Worm (Caenorhabditis elegans): ENCODE measurements around the gene paqr-2.

The paqr-2 gene

DNA sequence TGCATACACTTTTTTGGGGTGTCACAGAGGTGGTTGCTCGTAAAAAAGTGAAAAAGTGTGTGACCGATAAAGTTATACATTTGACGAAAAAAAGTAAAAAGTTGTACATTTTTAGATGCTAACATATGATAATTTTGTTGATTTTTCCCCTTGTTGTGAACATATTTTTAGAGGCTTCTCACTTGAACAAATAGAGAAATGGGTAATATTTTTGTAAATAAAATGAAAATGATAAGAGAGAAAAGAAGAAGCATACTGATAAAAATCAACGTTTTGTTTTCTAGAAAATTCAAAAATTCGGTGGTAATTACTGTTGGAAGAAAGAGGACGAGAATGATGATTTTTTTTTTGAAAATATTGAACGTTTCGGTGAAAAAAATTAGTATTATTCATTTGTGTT, 40.5 kb upstream of the paqr-2 start:
- no peak for TF ChIP-seq nhr-48 (tag; optimal IDR thresholded peaks at IDR 0.05)
- peak; percentile 56 for TF ChIP-seq dve-1 (tag; optimal IDR thresholded peaks at IDR 0.05; ENCODE audit: insufficient read depth)
- no peak for TF ChIP-seq daf-16 (GFP tag; optimal IDR thresholded peaks at IDR 0.05)
- peak; percentile 93 for TF ChIP-seq daf-16 (tag; optimal IDR thresholded peaks at IDR 0.05)
- TF ChIP-seq pqm-1 (tag; optimal IDR thresholded peaks at IDR 0.05) = peak; percentile 9
- no peak for TF ChIP-seq nhr-25 (tag; optimal IDR thresholded peaks at IDR 0.05; ENCODE audit: borderline replicate concordance, insufficient read depth)
- no peak for TF ChIP-seq ceh-82 (tag; optimal IDR thresholded peaks at IDR 0.05)
- 0 out of 2 replicates have a peak, but pooled peaks have one; percentile 18 for TF ChIP-seq php-3 (GFP tag; IDR thresholded peaks at IDR 0.05)
- no peak for TF ChIP-seq mep-1 (tag; optimal IDR thresholded peaks at IDR 0.05)
- TF ChIP-seq hlh-11 (tag; optimal IDR thresholded peaks at IDR 0.05) = peak; percentile 16

DNA sequence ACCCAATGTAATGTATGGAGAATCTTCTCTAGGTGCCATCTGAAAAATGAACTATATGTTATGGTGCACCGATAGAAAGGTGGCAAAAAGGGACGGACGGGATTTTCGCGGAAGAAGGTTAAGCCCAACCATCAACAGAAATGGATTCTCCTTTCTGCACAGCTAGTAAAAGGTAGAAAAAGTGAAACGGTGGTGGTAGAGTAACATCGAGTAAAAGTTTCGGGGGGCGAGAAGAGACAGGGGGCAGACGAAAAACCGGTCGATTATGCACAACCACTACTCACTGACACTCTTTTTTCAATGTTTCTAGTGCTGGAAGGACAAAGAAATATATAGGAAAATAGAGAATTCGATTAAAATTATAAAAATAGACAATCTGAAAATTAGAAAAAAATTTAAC, 39.8 kb upstream of the paqr-2 start:
- TF ChIP-seq T26A8.4 (GFP tag; IDR thresholded peaks at IDR 0.05) = 0 out of 2 replicates have a peak, but pooled peaks have one; percentile 11
- TF ChIP-seq ceh-82 (tag; optimal IDR thresholded peaks at IDR 0.05) = no peak
- TF ChIP-seq F37D6.2 (tag; optimal IDR thresholded peaks at IDR 0.05) = no peak

DNA sequence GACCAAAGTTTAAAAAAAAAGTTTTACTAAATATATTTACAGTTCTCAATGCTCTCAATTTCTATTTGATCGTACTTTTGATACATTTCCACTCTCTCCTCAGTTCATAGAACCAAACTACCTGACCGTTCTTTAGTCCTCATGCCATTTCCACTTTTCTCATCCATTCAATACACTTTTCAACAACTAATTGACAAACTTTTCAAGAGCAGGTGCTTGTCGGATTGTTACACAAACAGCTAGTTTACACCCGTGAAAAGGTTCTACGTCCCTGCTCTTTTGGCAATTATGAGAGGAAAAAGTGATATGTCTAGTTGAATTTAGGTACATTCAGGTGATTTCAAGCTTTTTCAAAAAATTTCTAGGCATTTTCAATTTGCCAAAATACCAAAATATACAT, 38.2 kb upstream of the paqr-2 start:
- TF ChIP-seq nhr-76 (tag; optimal IDR thresholded peaks at IDR 0.05) (no peak), F37D6.2 (tag; optimal IDR thresholded peaks at IDR 0.05) (no peak), nhr-11 (tag; optimal IDR thresholded peaks at IDR 0.05) (peak; percentile 35), nhr-10 (tag; optimal IDR thresholded peaks at IDR 0.05) (no peak)

DNA sequence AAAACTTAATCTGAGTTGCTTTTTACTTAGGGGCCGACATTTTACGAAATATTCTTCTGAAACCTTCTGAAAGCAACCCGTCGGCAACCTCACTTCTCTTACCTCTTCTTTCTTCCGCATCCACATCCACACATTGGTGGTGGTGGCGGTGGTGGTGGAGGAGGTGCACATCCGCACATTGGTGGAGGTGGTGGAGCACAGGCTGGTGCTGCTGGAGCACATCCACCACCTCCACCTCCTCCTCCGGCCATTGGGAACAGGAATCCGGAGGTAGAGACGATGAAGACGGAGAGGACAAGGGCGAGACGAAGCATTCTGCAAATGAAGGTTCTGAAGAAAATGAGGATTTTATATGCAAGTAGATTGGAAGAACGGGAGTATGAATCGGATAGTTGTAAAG, 34.0 kb upstream of the paqr-2 start, which contains the start of gene grl-22:
Gene grl-22 (minus strand): TSS at position 332 of the 400 bp plus-strand sequence.
- TF ChIP-seq daf-16 (GFP tag; optimal IDR thresholded peaks at IDR 0.05) (no peak), daf-16 (tag; optimal IDR thresholded peaks at IDR 0.05) (no peak), dmd-9 (GFP tag; IDR thresholded peaks at IDR 0.05) (0 out of 2 replicates have a peak, but pooled peaks have one; percentile 18), fos-1 (tag; optimal IDR thresholded peaks at IDR 0.05) (no peak), madf-9 (GFP tag; conservative IDR thresholded peaks at IDR 0.05) (no peak), spr-3 (GFP tag; optimal IDR thresholded peaks at IDR 0.05) (no peak), nhr-25 (tag; optimal IDR thresholded peaks at IDR 0.05; ENCODE audit: borderline replicate concordance, insufficient read depth) (no peak), ztf-7 (tag; optimal IDR thresholded peaks at IDR 0.05) (no peak), egl-43 (GFP tag; IDR thresholded peaks at IDR 0.05) (peak; percentile 45; the same call in 1 of the 2 replicates), dmd-8 (GFP tag; IDR thresholded peaks at IDR 0.05) (no peak), nhr-48 (tag; optimal IDR thresholded peaks at IDR 0.05) (no peak), set-16 (GFP tag; IDR thresholded peaks at IDR 0.05) (peak; percentile 87), unc-62 (GFP tag; optimal IDR thresholded peaks at IDR 0.05 in 1 of 2) (peak in 1 of 2 experiments; percentile 42), unc-62 (tag; optimal IDR thresholded peaks at IDR 0.05) (no peak)

DNA sequence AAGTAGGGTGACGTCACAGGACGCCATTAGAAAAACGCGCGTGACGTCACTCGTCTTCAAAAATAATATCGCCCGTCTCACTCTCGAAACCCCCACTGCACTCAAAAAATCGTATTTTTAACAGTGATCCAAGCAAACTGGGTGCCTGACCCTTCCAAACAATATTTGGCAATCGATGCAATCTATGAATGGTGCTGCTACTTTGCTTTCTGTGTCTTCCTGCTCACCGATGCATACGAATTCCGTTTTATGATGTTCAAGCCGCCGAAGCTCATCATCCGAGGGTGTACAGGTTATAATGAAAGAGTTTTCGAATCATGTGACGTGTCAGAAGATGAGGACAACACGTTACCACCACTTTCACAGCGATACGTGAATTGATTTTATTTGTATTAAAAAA, 27.9 kb upstream of the paqr-2 start, which contains the start of gene W03A5.1:
Gene W03A5.1 (plus strand): TSS at position 301 of the 400 bp plus-strand sequence.
- TF ChIP-seq aha-1 (tag) (peak; percentile 59), fos-1 (tag; optimal IDR thresholded peaks at IDR 0.05) (no peak)

DNA sequence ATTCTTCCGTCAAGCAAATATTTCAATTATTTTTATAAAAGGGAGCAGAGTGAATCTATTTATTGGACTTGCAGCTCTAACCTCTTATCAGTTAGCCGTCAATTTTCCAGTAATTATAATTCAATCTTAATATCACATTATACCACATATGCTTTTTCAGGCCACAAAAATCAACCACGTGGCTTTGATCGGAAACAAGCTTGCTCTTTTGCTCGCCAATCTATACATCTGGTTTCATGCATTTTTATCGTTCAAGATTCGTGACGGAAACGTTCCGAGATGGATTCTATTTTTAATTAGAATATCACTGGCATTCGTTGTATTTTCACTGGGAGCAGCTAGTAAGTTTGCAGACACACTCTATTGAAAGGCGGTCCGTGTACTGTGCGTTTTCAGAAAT, 27.3 kb upstream of the paqr-2 start:
- TF ChIP-seq zip-2 (tag; optimal IDR thresholded peaks at IDR 0.05) (no peak), skn-1 (tag; optimal IDR thresholded peaks at IDR 0.05) (no peak), pha-4 (GFP tag; IDR thresholded peaks at IDR 0.05) (no peak), pha-4 (tag; optimal IDR thresholded peaks at IDR 0.05) (no peak), nhr-237 (tag; optimal IDR thresholded peaks at IDR 0.05) (no peak), Y105C5A.15 (GFP tag; IDR thresholded peaks at IDR 0.05) (no peak), ces-1 (GFP tag; optimal IDR thresholded peaks at IDR 0.05) (no peak), lin-15B (tag; optimal IDR thresholded peaks at IDR 0.05) (no peak), aha-1 (tag) (peak; percentile 17), mdt-29 (GFP tag; IDR thresholded peaks at IDR 0.05) (no peak), zag-1 (tag; optimal IDR thresholded peaks at IDR 0.05) (no peak), ceh-28 (tag; optimal IDR thresholded peaks at IDR 0.05) (no peak), unc-62 (GFP tag; optimal IDR thresholded peaks at IDR 0.05 in 1 of 2) (peak in 1 of 2 experiments; percentile 51), unc-62 (tag; optimal IDR thresholded peaks at IDR 0.05) (no peak)

Measured in whole organism, L4 larva.